Worm (Caenorhabditis elegans) whole organism, dauer: ENCODE results near the gene ostf-4.

Source experiments
- unc-62 ChIP-seq: sonication (generic microtip); optimal IDR thresholded peaks from 2 replicates; lab custom pipeline; 2017; ENCODE audit warnings: missing biosample characterization, missing genetic modification reagents, missing genetic modification characterization

Gene ostf-4

ce11 chrIII:10338992-10339852 is 20.9 kb upstream of the ostf-4 start:
- no peak for TF ChIP-seq unc-62 (GFP tag; lab: Kevin White, UChicago)

- no peak for TF ChIP-seq unc-62 (GFP tag; lab: Kevin White, UChicago)
Observed at ce11 chrIII:10337508-10338166, 19.3 kb upstream of the ostf-4 start, which contains the start of gene ttr-15. ttr-15 (plus strand) TSS chrIII:10337847.

- TF ChIP-seq unc-62 (GFP tag; lab: Kevin White, UChicago) = no peak
Observed at ce11 chrIII:10336109-10336508, 17.8 kb upstream of the ostf-4 start.

ce11 chrIII:10335086-10335485 is 16.7 kb upstream of the ostf-4 start, which contains the start of gene ced-9:
ced-9 (plus strand) TSS chrIII:10335172.
- no peak for TF ChIP-seq unc-62 (GFP tag; lab: Kevin White, UChicago)

- TF ChIP-seq unc-62 (GFP tag; lab: Kevin White, UChicago) = no peak
Observed at ce11 chrIII:10333961-10334542, 15.7 kb upstream of the ostf-4 start, which contains the start of the genes jmjd-4 and mev-1. jmjd-4 (minus strand) TSS chrIII:10334018. mev-1 (plus strand) TSS chrIII:10334277.

- TF ChIP-seq unc-62 (GFP tag; lab: Kevin White, UChicago) = no peak
Observed at ce11 chrIII:10332560-10332959, 14.2 kb upstream of the ostf-4 start, which contains the start of gene T07C4.12. T07C4.12 (minus strand) TSS chrIII:10332660.

ce11 chrIII:10331232-10331631 is 12.9 kb upstream of the ostf-4 start:
- no peak for TF ChIP-seq unc-62 (GFP tag; lab: Kevin White, UChicago)

ce11 chrIII:10330372-10331062 is 12.2 kb upstream of the ostf-4 start, which contains the start of gene nex-2:
nex-2 (minus strand) TSS chrIII:10330422.
- no peak for TF ChIP-seq unc-62 (GFP tag; lab: Kevin White, UChicago)

ce11 chrIII:10329811-10330210 is 11.5 kb upstream of the ostf-4 start:
- no peak for TF ChIP-seq unc-62 (GFP tag; lab: Kevin White, UChicago)

- no peak for TF ChIP-seq unc-62 (GFP tag; lab: Kevin White, UChicago)
Observed at ce11 chrIII:10328565-10329541, 10.5 kb upstream of the ostf-4 start.

ce11 chrIII:10326327-10326726 is 8.0 kb upstream of the ostf-4 start:
- TF ChIP-seq unc-62 (GFP tag; lab: Kevin White, UChicago) = no peak

- TF ChIP-seq unc-62 (GFP tag; lab: Kevin White, UChicago) = no peak
Observed at ce11 chrIII:10320788-10321187, 2.4 kb upstream of the ostf-4 start, which contains the start of gene sas-7. sas-7 (plus strand) TSS chrIII:10321019.

ce11 chrIII:10318755-10319154 is 396 bp upstream of the ostf-4 start, which contains the start of gene unc-69:
unc-69 (plus strand) TSS chrIII:10318939.
- no peak for TF ChIP-seq unc-62 (GFP tag; lab: Kevin White, UChicago)

ce11 chrIII:10314234-10314633 is 4.1 kb downstream of the ostf-4 start:
- TF ChIP-seq unc-62 (GFP tag; lab: Kevin White, UChicago) = no peak
